Worm (Caenorhabditis elegans) whole organism, midembryonic: Measurements from ENCODE around the gene F26D10.13.

ENCODE experiments used
- T22C8.4 ChIP-seq: fragments of 200-800 bp; sonication (Bioruptor generic); IDR thresholded peaks from 2 replicates; pipeline ENCODE4 v1.3.6; 2022; ENCODE audit warnings: missing genetic modification characterization, missing compliant biosample characterization
- cog-1 ChIP-seq: sonication (generic microtip); optimal IDR thresholded peaks from 2 replicates; lab custom pipeline; 2016; ENCODE audit warnings: missing genetic modification characterization, missing compliant biosample characterization
- flt-1 ChIP-seq: fragments of 200-800 bp; sonication (Bioruptor generic); IDR thresholded peaks from 2 replicates; pipeline ENCODE4 v1.3.6; 2022; ENCODE audit warnings: missing genetic modification characterization, missing compliant biosample characterization
- klf-2 ChIP-seq: fragments of 200-800 bp; sonication (Bioruptor generic); conservative IDR thresholded peaks from 2 replicates; pipeline ENCODE4 v1.3.6; 2022; ENCODE audit warnings: missing genetic modification reagents, missing genetic modification characterization, missing compliant biosample characterization
- ref-1 ChIP-seq: fragments of 200-800 bp; sonication (Bioruptor generic); conservative IDR thresholded peaks from 2 replicates; pipeline ENCODE4 v1.3.6; 2022; ENCODE audit warnings: missing genetic modification reagents, missing genetic modification characterization, missing compliant biosample characterization
- tab-1 ChIP-seq: fragments of 200-800 bp; sonication (Bioruptor generic); IDR thresholded peaks from 2 replicates; pipeline ENCODE4 v1.3.6; 2022; ENCODE audit warnings: missing genetic modification characterization, missing compliant biosample characterization
- ztf-23 ChIP-seq: fragments of 200-800 bp; sonication (Bioruptor generic); IDR thresholded peaks from 2 replicates; pipeline ENCODE4 v1.3.6; 2022; ENCODE audit warnings: missing genetic modification reagents, missing genetic modification characterization, missing compliant biosample characterization
- ztf-29 ChIP-seq: fragments of 200-800 bp; sonication (Bioruptor generic); IDR thresholded peaks from 2 replicates; pipeline ENCODE4 v1.3.6; 2022; ENCODE audit warnings: missing genetic modification reagents, missing genetic modification characterization, missing compliant biosample characterization

DNA sequence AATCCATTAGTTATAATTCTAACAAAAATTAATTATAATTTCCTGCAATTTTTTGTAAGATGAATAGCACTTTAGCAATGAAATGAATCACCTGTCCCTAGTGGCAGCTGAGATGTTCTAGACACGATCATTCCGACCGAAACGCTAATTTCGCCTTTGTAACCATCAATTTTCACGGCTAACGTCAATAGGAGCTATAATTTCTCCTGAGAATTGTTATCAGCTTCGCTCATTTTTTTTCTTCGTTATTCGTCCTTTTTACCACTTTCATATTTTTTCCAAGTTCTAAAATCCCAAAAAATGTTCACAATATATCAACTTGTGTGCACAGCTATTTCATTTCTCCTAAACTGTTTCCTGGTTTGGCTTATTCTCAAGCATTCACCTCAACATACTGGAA, 665 bp upstream of the F26D10.13 start, which contains the start of gene str-187:
- TF ChIP-seq flt-1 (GFP tag; lab: Robert Waterston, UW), result no peak
- TF ChIP-seq ref-1 (GFP tag; lab: Robert Waterston, UW), result no peak
- no peak for TF ChIP-seq ztf-23
- no peak for TF ChIP-seq cog-1 (tag; lab: Kevin White, UChicago)
- TF ChIP-seq tab-1, result no peak
- no peak for TF ChIP-seq T22C8.4 (GFP tag; lab: Robert Waterston, UW)
- TF ChIP-seq ztf-29 (GFP tag; lab: Robert Waterston, UW), result no peak
- no peak for TF ChIP-seq klf-2 (GFP tag; lab: Robert Waterston, UW)
